Fruit fly (Drosophila melanogaster) whole organism, prepupa: ENCODE measurements around the gene CG8326.

Experiments used
- Blimp-1 ChIP-seq: fragments of 200-800 bp; sonication (Bioruptor generic); optimal IDR thresholded peaks from 3 replicates; lab custom pipeline; 2017; ENCODE audit warnings: missing biosample characterization, missing genetic modification characterization, mild to moderate bottlenecking, moderate library complexity, missing genetic modification reagents
- CG10631 ChIP-seq: fragments of 200-800 bp; sonication (Bioruptor generic); optimal IDR thresholded peaks from 2 replicates; lab custom pipeline; 2016; ENCODE audit warnings: missing biosample characterization, missing genetic modification characterization
- CG11294 ChIP-seq: fragments of 200-800 bp; sonication (Bioruptor generic); IDR thresholded peaks from 2 replicates; pipeline ENCODE4 v1.3.6; 2022; ENCODE audit warnings: missing biosample characterization, missing genetic modification characterization
- CG11762 ChIP-seq: fragments of 200-800 bp; sonication (Bioruptor generic); optimal IDR thresholded peaks from 3 replicates; lab custom pipeline; 2016; ENCODE audit warnings: missing biosample characterization, missing genetic modification characterization; ENCODE audit not compliant: insufficient read depth
- CG11902 ChIP-seq: fragments of 200-800 bp; sonication (Bioruptor generic); optimal IDR thresholded peaks from 3 replicates; lab custom pipeline; 2016; ENCODE audit warnings: missing biosample characterization, missing genetic modification characterization
- CG15336 ChIP-seq: fragments of 200-800 bp; sonication (Bioruptor generic); IDR thresholded peaks from 2 replicates; pipeline ENCODE4 v1.3.6; 2022; ENCODE audit warnings: missing biosample characterization, missing genetic modification characterization
- CG1621 ChIP-seq: fragments of 200-800 bp; sonication (Bioruptor generic); optimal IDR thresholded peaks from 3 replicates; lab custom pipeline; 2018; ENCODE audit warnings: missing biosample characterization, mild to moderate bottlenecking, missing genetic modification characterization
- CG16779 ChIP-seq: fragments of 200-800 bp; sonication (Bioruptor generic); optimal IDR thresholded peaks from 3 replicates; lab custom pipeline; 2017; ENCODE audit warnings: missing biosample characterization, mild to moderate bottlenecking, missing genetic modification characterization
- CG3032 ChIP-seq: fragments of 200-800 bp; optimal IDR thresholded peaks from 2 replicates; lab custom pipeline; 2019; ENCODE audit warnings: missing biosample characterization, mild to moderate bottlenecking, missing genetic modification characterization, moderate library complexity
- CG31627 ChIP-seq: fragments of 200-800 bp; sonication (Bioruptor generic); optimal IDR thresholded peaks from 3 replicates; lab custom pipeline; 2016; ENCODE audit warnings: missing biosample characterization, missing genetic modification characterization
- CG32006 ChIP-seq: fragments of 200-800 bp; sonication (Bioruptor generic); optimal IDR thresholded peaks from 3 replicates; lab custom pipeline; 2017; ENCODE audit warnings: missing biosample characterization, mild to moderate bottlenecking, missing genetic modification characterization
- CG34406 ChIP-seq: fragments of 200-800 bp; sonication (Bioruptor generic); optimal IDR thresholded peaks from 3 replicates; lab custom pipeline; 2016; ENCODE audit warnings: missing biosample characterization, missing genetic modification characterization
- CG3919 ChIP-seq: fragments of 200-800 bp; sonication (Bioruptor generic); optimal IDR thresholded peaks from 3 replicates; lab custom pipeline; 2016; ENCODE audit warnings: missing biosample characterization, missing genetic modification characterization
- CG4318 ChIP-seq: fragments of 200-800 bp; sonication (Bioruptor generic); optimal IDR thresholded peaks from 3 replicates; lab custom pipeline; 2017; ENCODE audit warnings: missing biosample characterization, mild to moderate bottlenecking, missing genetic modification characterization
- CG6163 ChIP-seq: fragments of 200-800 bp; sonication (Bioruptor generic); IDR thresholded peaks from 3 replicates; pipeline ENCODE4 v1.3.6; 2022; ENCODE audit warnings: missing biosample characterization, missing genetic modification characterization
- CG6276 ChIP-seq: fragments of 200-800 bp; sonication (Bioruptor generic); optimal IDR thresholded peaks from 2 replicates; lab custom pipeline; 2017; ENCODE audit warnings: missing biosample characterization, mild to moderate bottlenecking, missing genetic modification characterization
- CG6792 ChIP-seq: fragments of 200-800 bp; sonication (Bioruptor generic); optimal IDR thresholded peaks from 3 replicates; lab custom pipeline; 2016; ENCODE audit warnings: missing biosample characterization, missing genetic modification characterization
- CG6808 ChIP-seq: fragments of 200-800 bp; sonication (Bioruptor generic); optimal IDR thresholded peaks from 3 replicates; lab custom pipeline; 2017; ENCODE audit warnings: missing biosample characterization, missing genetic modification characterization, mild to moderate bottlenecking, moderate library complexity, missing genetic modification reagents
- CG6854 ChIP-seq: fragments of 200-800 bp; sonication (Bioruptor generic); optimal IDR thresholded peaks from 2 replicates; lab custom pipeline; 2017; ENCODE audit warnings: missing biosample characterization, mild to moderate bottlenecking, missing genetic modification characterization
- CG7368 ChIP-seq: fragments of 200-800 bp; sonication (Bioruptor generic); optimal IDR thresholded peaks from 3 replicates; lab custom pipeline; 2016; ENCODE audit warnings: missing biosample characterization, missing genetic modification characterization
- CG8319 ChIP-seq: fragments of 200-800 bp; sonication (Bioruptor generic); optimal IDR thresholded peaks from 3 replicates; lab custom pipeline; 2016; ENCODE audit warnings: missing biosample characterization, missing genetic modification characterization
- CG8632 ChIP-seq: fragments of 200-800 bp; sonication (Bioruptor generic); optimal IDR thresholded peaks from 3 replicates; lab custom pipeline; 2016; ENCODE audit warnings: missing biosample characterization, missing genetic modification characterization
- Eip75B ChIP-seq: fragments of 200-800 bp; sonication (Bioruptor generic); optimal IDR thresholded peaks from 3 replicates; lab custom pipeline; 2016; ENCODE audit warnings: missing biosample characterization, missing genetic modification characterization
- Eip78C ChIP-seq: fragments of 200-800 bp; sonication (Bioruptor generic); peaks from one replicate; lab custom pipeline; 2016; ENCODE audit warnings: missing biosample characterization, missing genetic modification characterization
- Eip93F ChIP-seq: fragments of 200-800 bp; sonication (Bioruptor generic); optimal IDR thresholded peaks from 2 replicates; lab custom pipeline; 2016; ENCODE audit warnings: missing biosample characterization, mild to moderate bottlenecking, missing genetic modification characterization
- Ets21C ChIP-seq: fragments of 200-800 bp; sonication (Bioruptor generic); optimal IDR thresholded peaks from 3 replicates; lab custom pipeline; 2016; ENCODE audit warnings: missing biosample characterization, missing genetic modification characterization
- Gug ChIP-seq: fragments of 200-800 bp; sonication (Bioruptor generic); IDR thresholded peaks from 2 replicates; pipeline ENCODE4 v1.3.6; 2022; ENCODE audit warnings: missing biosample characterization, missing genetic modification characterization
- Hr38 ChIP-seq: sonication (Bioruptor generic); optimal IDR thresholded peaks from 2 replicates; lab custom pipeline; 2016; ENCODE audit warnings: missing biosample characterization, missing genetic modification characterization
- Hr39 ChIP-seq: fragments of 200-800 bp; sonication (Bioruptor generic); optimal IDR thresholded peaks from 2 replicates; lab custom pipeline; 2016; ENCODE audit warnings: missing biosample characterization, missing genetic modification characterization
- Hr4 ChIP-seq: fragments of 200-800 bp; sonication (Bioruptor generic); optimal IDR thresholded peaks from 3 replicates; lab custom pipeline; 2016; ENCODE audit warnings: missing biosample characterization, missing genetic modification characterization
- Lpt ChIP-seq: fragments of 200-800 bp; sonication (Bioruptor generic); optimal IDR thresholded peaks from 3 replicates; lab custom pipeline; 2016; ENCODE audit warnings: missing biosample characterization, missing genetic modification characterization
- Met ChIP-seq: fragments of 200-800 bp; sonication (Bioruptor generic); optimal IDR thresholded peaks from 3 replicates; lab custom pipeline; 2016; ENCODE audit warnings: missing biosample characterization, missing genetic modification characterization
- OdsH ChIP-seq: fragments of 200-800 bp; sonication (Bioruptor generic); optimal IDR thresholded peaks from 3 replicates; lab custom pipeline; 2016; ENCODE audit warnings: missing biosample characterization, missing genetic modification characterization
- Sox102F ChIP-seq: fragments of 200-800 bp; sonication (Bioruptor generic); optimal IDR thresholded peaks from 2 replicates; lab custom pipeline; 2016; ENCODE audit warnings: missing biosample characterization, mild to moderate bottlenecking, missing genetic modification characterization
- achi ChIP-seq: fragments of 200-800 bp; sonication (Bioruptor generic); optimal IDR thresholded peaks from 3 replicates; lab custom pipeline; 2016; ENCODE audit warnings: missing biosample characterization, missing genetic modification characterization
- cyc ChIP-seq: fragments of 200-800 bp; sonication (Bioruptor generic); optimal IDR thresholded peaks from 3 replicates; lab custom pipeline; 2016; ENCODE audit warnings: missing biosample characterization, missing genetic modification characterization
- dac ChIP-seq: fragments of 200-800 bp; sonication (Bioruptor generic); optimal IDR thresholded peaks from 2 replicates; lab custom pipeline; 2017; ENCODE audit warnings: missing biosample characterization, mild to moderate bottlenecking, missing genetic modification characterization
- dsx ChIP-seq: fragments of 200-800 bp; optimal IDR thresholded peaks from 3 replicates; lab custom pipeline; 2019; ENCODE audit warnings: missing biosample characterization, mild to moderate bottlenecking, missing genetic modification characterization, moderate library complexity; ENCODE audit not compliant: poor library complexity, severe bottlenecking
- eg ChIP-seq: fragments of 200-800 bp; sonication (Bioruptor generic); IDR thresholded peaks from 3 replicates; pipeline ENCODE4 v1.3.6; 2022; ENCODE audit warnings: missing biosample characterization, missing genetic modification characterization
- fkh ChIP-seq: fragments of 200-800 bp; sonication (Bioruptor generic); optimal IDR thresholded peaks from 3 replicates; lab custom pipeline; 2017; ENCODE audit warnings: missing biosample characterization, mild to moderate bottlenecking, missing genetic modification characterization, moderate library complexity
- lz ChIP-seq: fragments of 200-800 bp; sonication (Bioruptor generic); optimal IDR thresholded peaks from 3 replicates; lab custom pipeline; 2016; ENCODE audit warnings: missing biosample characterization, missing genetic modification characterization
- salr ChIP-seq, 2 experiments: fragments of 200-800 bp; sonication (Bioruptor generic); optimal IDR thresholded peaks; 3 replicates each; lab custom pipeline; 2016 to 2018; ENCODE audit warnings: missing biosample characterization in 2 of 2, missing genetic modification characterization in 2 of 2, mild to moderate bottlenecking in 1 of 2
- spab ChIP-seq: fragments of 200-800 bp; sonication (Bioruptor generic); optimal IDR thresholded peaks from 2 replicates; lab custom pipeline; 2017; ENCODE audit warnings: missing biosample characterization, mild to moderate bottlenecking, missing genetic modification characterization, missing genetic modification reagents
- ss ChIP-seq, 2 experiments: fragments of 200-800 bp; sonication (Bioruptor generic); optimal IDR thresholded peaks; 2 replicates in 1 of 2; 3 replicates in 1 of 2; lab custom pipeline; 2017 to 2018; ENCODE audit warnings: mild to moderate bottlenecking in 2 of 2, missing biosample characterization in 2 of 2, missing genetic modification characterization in 2 of 2, moderate library complexity in 1 of 2
- svp ChIP-seq: fragments of 200-800 bp; sonication (Bioruptor generic); peaks from one replicate; lab custom pipeline; 2016; ENCODE audit warnings: missing biosample characterization, missing genetic modification characterization
- topi ChIP-seq: fragments of 200-800 bp; sonication (Bioruptor generic); optimal IDR thresholded peaks from 3 replicates; lab custom pipeline; 2016; ENCODE audit warnings: missing biosample characterization, missing genetic modification characterization
- vri ChIP-seq: fragments of 200-800 bp; sonication (Bioruptor generic); optimal IDR thresholded peaks from 3 replicates; lab custom pipeline; 2016; ENCODE audit warnings: missing biosample characterization, mild to moderate bottlenecking, missing genetic modification characterization

The CG8326 gene

dm6 chrX:17611455-17611854 is 17.8 kb downstream of the CG8326 start:
- TF ChIP-seq Gug (GFP tag; lab: Robert Waterston, UW) (no peak), Eip78C (GFP tag; lab: Kevin White, UChicago) (no peak), CG8319 (GFP tag; lab: Kevin White, UChicago) (no peak), svp (no peak), dsx (no peak), CG11902 (GFP tag; lab: Kevin White, UChicago) (no peak), dac (no peak), CG11294 (no peak), CG8632 (GFP tag; lab: Kevin White, UChicago) (no peak), CG6808 (no peak), OdsH (GFP tag; lab: Kevin White, UChicago) (no peak), CG3919 (GFP tag; lab: Kevin White, UChicago) (no peak), CG6163 (GFP tag; lab: Robert Waterston, UW) (no peak), CG6854 (GFP tag; lab: Kevin White, UChicago) (no peak), Sox102F (GFP tag; lab: Kevin White, UChicago) (no peak), CG6792 (no peak), cyc (GFP tag; lab: Kevin White, UChicago) (no peak), eg (no peak)

dm6 chrX:17602466-17602865 is 26.8 kb downstream of the CG8326 start:
- TF ChIP-seq svp (peak; percentile 99), Hr38 (no peak), Eip78C (GFP tag; lab: Kevin White, UChicago) (peak; percentile 40), salr (GFP tag; optimal IDR thresholded peaks at IDR 0.05; lab: Kevin White, UChicago) (no peak), dsx (peak; percentile 16), Blimp-1 (GFP tag; lab: Kevin White, UChicago) (no peak)

- no peak for TF ChIP-seq CG6276 (GFP tag; lab: Kevin White, UChicago)
- peak; percentile 40 for TF ChIP-seq CG3032 (tag; lab: Kevin White, UChicago)
- TF ChIP-seq CG3919 (GFP tag; lab: Kevin White, UChicago): peak; percentile 77
- TF ChIP-seq CG16779: no peak
- TF ChIP-seq CG1621 (tag; lab: Kevin White, UChicago): peak; percentile 44
- TF ChIP-seq Lpt (GFP tag; lab: Kevin White, UChicago): no peak
- peak; percentile 73 for TF ChIP-seq Ets21C (GFP tag; lab: Kevin White, UChicago)
- 0 out of 2 replicates have a peak, but pooled peaks have one; percentile 25 for TF ChIP-seq CG15336 (GFP tag; lab: Robert Waterston, UW)
- no peak for TF ChIP-seq Hr38
- no peak for TF ChIP-seq CG6808
- peak; percentile 35 for TF ChIP-seq CG11762 (GFP tag; lab: Kevin White, UChicago)
- TF ChIP-seq Gug (GFP tag; lab: Robert Waterston, UW): peak; percentile 44
- TF ChIP-seq topi (GFP tag; lab: Kevin White, UChicago): peak; percentile 79
- peak; percentile 65 for TF ChIP-seq achi (GFP tag; lab: Kevin White, UChicago)
- TF ChIP-seq Hr39: peak; percentile 82
- no peak for TF ChIP-seq CG32006 (GFP tag; lab: Kevin White, UChicago)
- peak; percentile 67 for TF ChIP-seq Met (GFP tag; lab: Kevin White, UChicago)
- TF ChIP-seq ss (GFP tag; optimal IDR thresholded peaks at IDR 0.05; lab: Kevin White, UChicago): peak in 1 of 2 experiments; percentile 59
- no peak for TF ChIP-seq CG6854 (GFP tag; lab: Kevin White, UChicago)
- peak; percentile 32 for TF ChIP-seq dsx
- peak; percentile 81 for TF ChIP-seq cyc (GFP tag; lab: Kevin White, UChicago)
- TF ChIP-seq dac: peak; percentile 21
- no peak for TF ChIP-seq CG4318 (GFP tag; lab: Kevin White, UChicago)
- TF ChIP-seq CG31627 (GFP tag; lab: Kevin White, UChicago): peak; percentile 81
- TF ChIP-seq CG11902 (GFP tag; lab: Kevin White, UChicago): peak; percentile 36
- no peak for TF ChIP-seq fkh (GFP tag; lab: Kevin White, UChicago)
- TF ChIP-seq vri: peak; percentile 73
- TF ChIP-seq CG8632 (GFP tag; lab: Kevin White, UChicago): no peak
- TF ChIP-seq CG6792: peak; percentile 70
- peak; percentile 57 for TF ChIP-seq CG7368 (GFP tag; lab: Kevin White, UChicago)
- TF ChIP-seq CG11294: no peak
- TF ChIP-seq Hr4: peak; percentile 66
- TF ChIP-seq CG34406: peak; percentile 39
- TF ChIP-seq lz (GFP tag; lab: Kevin White, UChicago): peak; percentile 81
- TF ChIP-seq CG10631 (GFP tag; lab: Kevin White, UChicago): peak; percentile 78
- peak; percentile 60 for TF ChIP-seq Eip75B (GFP tag; lab: Kevin White, UChicago)
- no peak for TF ChIP-seq spab (GFP tag; lab: Kevin White, UChicago)
- TF ChIP-seq Eip93F (GFP tag; lab: Kevin White, UChicago): no peak
Observed at dm6 chrX:17599330-17599729, 30.0 kb downstream of the CG8326 start, which contains the start of gene X11L. X11L (plus strand) TSS chrX:17599608.
